Worm (Caenorhabditis elegans): Measurements from ENCODE around the gene cal-3.

Gene cal-3

DNA sequence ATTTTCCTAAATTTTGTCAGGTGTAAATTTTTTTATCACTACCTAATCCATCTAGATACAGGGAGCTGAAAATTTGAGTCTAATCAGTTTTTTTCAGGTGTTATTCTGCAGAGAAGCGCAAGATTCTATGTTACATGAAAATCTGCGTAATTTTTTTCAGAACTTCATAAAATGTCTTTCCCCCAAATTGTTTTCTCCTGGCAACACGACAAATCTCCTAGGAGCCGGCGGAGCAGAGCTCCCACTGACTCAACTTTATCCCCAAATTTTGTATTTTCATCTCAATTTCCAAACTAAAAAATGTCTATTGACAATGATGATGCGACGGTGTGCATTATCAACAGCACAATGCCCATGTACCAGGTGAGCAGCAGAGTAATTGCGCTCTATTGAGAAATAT is 4.5 kb upstream of the cal-3 start, which contains the start of gene F28F9.2:
F28F9.2 (plus strand) TSS at position 301 of the 400 bp plus-strand sequence.
- TF ChIP-seq repo-1 (tag; optimal IDR thresholded peaks at IDR 0.05) (no peak), F52B5.7 (tag; optimal IDR thresholded peaks at IDR 0.05) (no peak), B0035.1 (tag; optimal IDR thresholded peaks at IDR 0.05) (no peak), F39B2.1 (GFP tag; IDR thresholded peaks at IDR 0.05) (no peak), egrh-3 (GFP tag; IDR thresholded peaks at IDR 0.05) (no peak), cebp-2 (GFP tag; IDR thresholded peaks at IDR 0.05) (no peak), pbrm-1 (GFP tag; IDR thresholded peaks at IDR 0.05) (no peak), gei-17 (GFP tag; optimal IDR thresholded peaks at IDR 0.05) (no peak), lin-40 (tag; optimal IDR thresholded peaks at IDR 0.05) (no peak), ceh-58 (GFP tag; IDR thresholded peaks at IDR 0.05) (no peak), mes-4 (tag; optimal IDR thresholded peaks at IDR 0.05) (no peak)

ce11 chrIV:3838687-3839086 is 3.7 kb upstream of the cal-3 start:
- TF ChIP-seq him-1 (tag; optimal IDR thresholded peaks at IDR 0.05) (no peak), D2030.7 (GFP tag; IDR thresholded peaks at IDR 0.05) (no peak), nhr-179 (tag; optimal IDR thresholded peaks at IDR 0.05) (no peak), mes-4 (tag; optimal IDR thresholded peaks at IDR 0.05) (no peak), pbrm-1 (GFP tag; IDR thresholded peaks at IDR 0.05) (no peak), madf-6 (GFP tag; IDR thresholded peaks at IDR 0.05) (no peak), dox-1 (GFP tag; IDR thresholded peaks at IDR 0.05) (no peak), ztf-3 (GFP tag; optimal IDR thresholded peaks at IDR 0.05) (no peak), ceh-27 (GFP tag; optimal IDR thresholded peaks at IDR 0.05) (no peak), Y95B8A.8 (GFP tag; IDR thresholded peaks at IDR 0.05) (no peak), tlf-1 (GFP tag; optimal IDR thresholded peaks at IDR 0.05) (no peak), bed-2 (GFP tag; IDR thresholded peaks at IDR 0.05) (no peak), mcd-1 (GFP tag; IDR thresholded peaks at IDR 0.05) (no peak), cebp-2 (GFP tag; IDR thresholded peaks at IDR 0.05) (no peak), unc-62 (GFP tag; optimal IDR thresholded peaks at IDR 0.05) (no peak), lin-35 (GFP tag; optimal IDR thresholded peaks at IDR 0.05) (no peak), hrde-1 (tag; optimal IDR thresholded peaks at IDR 0.05; ENCODE audit: borderline replicate concordance) (no peak), mel-28 (tag; optimal IDR thresholded peaks at IDR 0.05; ENCODE audit: borderline replicate concordance) (no peak)

DNA sequence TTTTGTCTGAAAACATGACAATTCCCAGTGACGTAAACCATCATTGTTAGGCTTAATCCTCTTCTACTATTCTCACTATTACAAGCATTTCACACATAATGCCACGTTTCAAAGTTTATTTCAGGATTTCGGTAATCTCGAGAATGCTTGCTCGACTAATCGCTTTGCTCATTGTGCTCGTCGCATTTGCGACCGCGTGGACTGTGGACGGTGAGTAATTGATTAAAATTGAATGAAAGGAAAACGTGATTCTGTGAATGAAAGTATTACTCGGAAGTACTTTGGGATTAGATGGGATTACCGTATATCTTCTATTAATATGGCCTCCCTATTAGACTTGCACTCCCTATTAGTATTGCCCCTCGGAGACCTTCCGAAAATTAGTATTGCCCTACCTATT is 1.2 kb downstream of the cal-3 start:
- TF ChIP-seq Y56A3A.18 (GFP tag; IDR thresholded peaks at IDR 0.05) (no peak), snpc-3.4 (tag; optimal IDR thresholded peaks at IDR 0.05) (no peak), Y53F4B.3 (GFP tag; IDR thresholded peaks at IDR 0.05) (no peak), nfya-1 (tag; optimal IDR thresholded peaks at IDR 0.05; ENCODE audit: borderline replicate concordance, insufficient read depth) (no peak), ceh-91 (GFP tag; IDR thresholded peaks at IDR 0.05) (no peak), let-526 (GFP tag; IDR thresholded peaks at IDR 0.05) (no peak), unc-130 (GFP tag; optimal IDR thresholded peaks at IDR 0.05) (no peak)

DNA sequence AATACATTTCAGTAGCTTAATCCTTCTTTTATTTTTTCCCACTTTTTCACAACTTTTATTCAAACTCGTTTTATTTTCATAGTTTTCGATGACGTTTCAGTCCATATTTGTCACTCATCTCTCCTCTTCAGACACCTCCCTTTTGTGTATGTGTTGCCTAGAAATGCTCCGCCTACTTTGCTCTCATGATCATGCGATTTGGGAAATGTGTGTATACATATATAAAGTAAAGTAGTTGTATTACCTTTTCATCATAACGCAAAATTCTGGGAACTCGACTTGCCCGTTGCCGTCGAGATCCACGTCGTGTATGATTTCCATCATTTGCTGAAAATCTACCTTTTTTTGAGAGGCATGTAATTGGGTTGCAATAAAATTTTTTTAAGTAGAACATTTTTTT is 2.9 kb downstream of the cal-3 start:
- TF ChIP-seq tlf-1 (GFP tag; optimal IDR thresholded peaks at IDR 0.05) (no peak), nhr-90 (tag; optimal IDR thresholded peaks at IDR 0.05) (no peak), hmg-20 (GFP tag; IDR thresholded peaks at IDR 0.05) (no peak), ztf-3 (GFP tag; optimal IDR thresholded peaks at IDR 0.05) (no peak), gei-17 (GFP tag; optimal IDR thresholded peaks at IDR 0.05) (no peak), ztf-6 (GFP tag; IDR thresholded peaks at IDR 0.05) (no peak), nhr-27 (tag; optimal IDR thresholded peaks at IDR 0.05) (no peak)
